Worm (Caenorhabditis elegans) whole organism, L3 larva: ENCODE measurements around the gene F31B9.7.
A peak's percentile ranks its signal among the peaks of the same experiment; 100 is the strongest.

ENCODE experiments used
- R02D3.7 ChIP-seq: fragments of 150-350 bp; optimal IDR thresholded peaks from 2 replicates; lab custom pipeline; 2014; ENCODE audit warnings: missing biosample characterization, missing genetic modification characterization
- ZK546.5 ChIP-seq: sonication (generic microtip); optimal IDR thresholded peaks from 2 replicates; lab custom pipeline; 2017; ENCODE audit warnings: missing biosample characterization, missing genetic modification characterization
- ama-1 ChIP-seq: fragments of 150-350 bp; optimal IDR thresholded peaks from 2 replicates; lab custom pipeline; 2018
- ceh-16 ChIP-seq: sonication (generic microtip); optimal IDR thresholded peaks from 2 replicates; lab custom pipeline; 2017; ENCODE audit warnings: missing biosample characterization, missing genetic modification characterization
- ceh-28 ChIP-seq: fragments of 150-350 bp; optimal IDR thresholded peaks from 2 replicates; lab custom pipeline; 2014; ENCODE audit warnings: missing biosample characterization, missing genetic modification reagents, missing genetic modification characterization
- daf-12 ChIP-seq: fragments of 150-350 bp; optimal IDR thresholded peaks from 2 replicates; lab custom pipeline; 2014; ENCODE audit warnings: missing biosample characterization, missing genetic modification reagents, missing genetic modification characterization
- egl-5 ChIP-seq: fragments of 150-350 bp; optimal IDR thresholded peaks from 2 replicates; lab custom pipeline; 2017; ENCODE audit warnings: missing biosample characterization, missing genetic modification reagents, missing genetic modification characterization, inconsistent platforms
- elt-2 ChIP-seq: sonication (generic microtip); optimal IDR thresholded peaks from 2 replicates; lab custom pipeline; 2016; ENCODE audit warnings: missing genetic modification reagents, mild to moderate bottlenecking, missing genetic modification characterization, missing compliant biosample characterization
- eor-1 ChIP-seq, 2 experiments: fragments of 150-350 bp; optimal IDR thresholded peaks; 2 replicates each; lab custom pipeline; 2014 to 2018; ENCODE audit warnings: missing biosample characterization in 2 of 2, missing genetic modification characterization in 2 of 2
- fkh-10 ChIP-seq: sonication (generic microtip); optimal IDR thresholded peaks from 2 replicates; lab custom pipeline; 2017; ENCODE audit warnings: missing biosample characterization, missing genetic modification reagents, missing genetic modification characterization
- fkh-2 ChIP-seq: fragments of 150-350 bp; optimal IDR thresholded peaks from 2 replicates; lab custom pipeline; 2014; ENCODE audit warnings: missing biosample characterization, missing genetic modification reagents, missing genetic modification characterization
- hmg-11 ChIP-seq: sonication (generic microtip); optimal IDR thresholded peaks from 2 replicates; lab custom pipeline; 2016; ENCODE audit warnings: missing genetic modification characterization, missing compliant biosample characterization
- jun-1 ChIP-seq: fragments of 150-350 bp; optimal IDR thresholded peaks from 2 replicates; lab custom pipeline; 2014; ENCODE audit warnings: missing biosample characterization, missing genetic modification reagents, missing genetic modification characterization
- lin-15B ChIP-seq: fragments of 150-350 bp; optimal IDR thresholded peaks from 2 replicates; lab custom pipeline; 2014; ENCODE audit warnings: missing biosample characterization, missing genetic modification characterization
- lin-39 ChIP-seq: fragments of 150-350 bp; optimal IDR thresholded peaks from 2 replicates; lab custom pipeline; 2018; ENCODE audit warnings: missing biosample characterization, missing genetic modification reagents, missing genetic modification characterization
- lsy-12 ChIP-seq: sonication (generic microtip); optimal IDR thresholded peaks from 2 replicates; lab custom pipeline; 2016; ENCODE audit warnings: mild to moderate bottlenecking, missing genetic modification characterization, missing compliant biosample characterization
- mdl-1 ChIP-seq: fragments of 150-350 bp; optimal IDR thresholded peaks from 2 replicates; lab custom pipeline; 2014; ENCODE audit warnings: missing biosample characterization, missing genetic modification characterization
- mml-1 ChIP-seq: fragments of 150-350 bp; sonication (generic microtip); optimal IDR thresholded peaks from 3 replicates; lab custom pipeline; 2014; ENCODE audit warnings: missing biosample characterization, missing genetic modification characterization
- nfya-1 ChIP-seq: sonication (generic microtip); optimal IDR thresholded peaks from 2 replicates; lab custom pipeline; 2017; ENCODE audit warnings: missing genetic modification characterization, mild to moderate bottlenecking, missing compliant biosample characterization, antibody characterized with exemption, moderate library complexity; ENCODE audit not compliant: insufficient read depth
- nhr-12 ChIP-seq: fragments of 150-350 bp; optimal IDR thresholded peaks from 2 replicates; lab custom pipeline; 2014; ENCODE audit warnings: missing biosample characterization, missing genetic modification characterization
- nhr-237 ChIP-seq: fragments of 150-350 bp; optimal IDR thresholded peaks from 2 replicates; lab custom pipeline; 2014; ENCODE audit warnings: missing biosample characterization, missing genetic modification characterization
- nhr-28 ChIP-seq: fragments of 150-350 bp; optimal IDR thresholded peaks from 2 replicates; lab custom pipeline; 2014; ENCODE audit warnings: missing biosample characterization, missing genetic modification characterization
- nhr-43 ChIP-seq: sonication (generic microtip); optimal IDR thresholded peaks from 2 replicates; lab custom pipeline; 2016; ENCODE audit warnings: mild to moderate bottlenecking, missing genetic modification characterization, missing compliant biosample characterization; ENCODE audit not compliant: poor library complexity, severe bottlenecking
- nhr-67 ChIP-seq: fragments of 150-350 bp; optimal IDR thresholded peaks from 2 replicates; lab custom pipeline; 2014; ENCODE audit warnings: missing biosample characterization, missing genetic modification characterization
- pha-4 ChIP-seq: fragments of 150-350 bp; optimal IDR thresholded peaks from 2 replicates; lab custom pipeline; 2014; ENCODE audit warnings: missing biosample characterization, missing genetic modification reagents, missing genetic modification characterization
- sea-2 ChIP-seq: fragments of 150-350 bp; sonication (generic microtip); optimal IDR thresholded peaks from 4 replicates; lab custom pipeline; 2014; ENCODE audit warnings: missing biosample characterization, missing genetic modification reagents, missing genetic modification characterization
- skn-1 ChIP-seq: fragments of 150-350 bp; optimal IDR thresholded peaks from 2 replicates; lab custom pipeline; 2014; ENCODE audit warnings: missing biosample characterization, missing genetic modification characterization
- snpc-4 ChIP-seq: fragments of 150-350 bp; optimal IDR thresholded peaks from 2 replicates; lab custom pipeline; 2014; ENCODE audit warnings: missing biosample characterization, missing genetic modification characterization
- unc-39 ChIP-seq: sonication (generic microtip); optimal IDR thresholded peaks from 4 replicates; lab custom pipeline; 2017; ENCODE audit warnings: missing biosample characterization, missing genetic modification characterization
- unc-62 ChIP-seq: fragments of 150-350 bp; sonication (generic microtip); optimal IDR thresholded peaks from 4 replicates; lab custom pipeline; 2014; ENCODE audit warnings: missing biosample characterization, missing genetic modification reagents, missing genetic modification characterization
- zag-1 ChIP-seq: fragments of 150-350 bp; optimal IDR thresholded peaks from 2 replicates; lab custom pipeline; 2014; ENCODE audit warnings: missing biosample characterization, missing genetic modification characterization
- ztf-4 ChIP-seq: fragments of 150-350 bp; optimal IDR thresholded peaks from 2 replicates; lab custom pipeline; 2014; ENCODE audit warnings: missing biosample characterization, missing genetic modification characterization

Gene F31B9.7

ce11 chrX:15919372-15919771 lies at the start of gene F31B9.7:
Gene F31B9.7 (plus strand): TSS chrX:15919672.
- TF ChIP-seq lin-39 (tag; lab: Kevin White, UChicago) = no peak
- no peak for TF ChIP-seq daf-12 (tag; lab: Kevin White, UChicago)
- no peak for TF ChIP-seq ztf-4 (tag; lab: Kevin White, UChicago)
- TF ChIP-seq elt-2 (tag; lab: Kevin White, UChicago) = no peak
- TF ChIP-seq nhr-12 = no peak
- no peak for TF ChIP-seq eor-1 (tag; optimal IDR thresholded peaks at IDR 0.05; lab: Kevin White, UChicago)
- no peak for TF ChIP-seq unc-62
- TF ChIP-seq fkh-2 (tag; lab: Kevin White, UChicago) = no peak
- no peak for TF ChIP-seq skn-1
- no peak for TF ChIP-seq egl-5 (tag; lab: Kevin White, UChicago)
- TF ChIP-seq nhr-67 (tag; lab: Kevin White, UChicago) = no peak

ce11 chrX:15876936-15877335 lies 42.5 kb upstream of the F31B9.7 start:
- no peak for TF ChIP-seq elt-2 (tag; lab: Kevin White, UChicago)
- TF ChIP-seq hmg-11 (tag; lab: Kevin White, UChicago) = peak; percentile 5
- peak; percentile 53 for TF ChIP-seq lin-39 (tag; lab: Kevin White, UChicago)
- no peak for TF ChIP-seq ztf-4 (tag; lab: Kevin White, UChicago)
- peak; percentile 41 for TF ChIP-seq lsy-12 (tag; lab: Kevin White, UChicago)

ce11 chrX:15878785-15879184 lies 40.7 kb upstream of the F31B9.7 start, which contains the start of gene gmeb-2:
Gene gmeb-2 (plus strand): TSS chrX:15879085.
- TF ChIP-seq lsy-12 (tag; lab: Kevin White, UChicago) = peak; percentile 17
- TF ChIP-seq egl-5 (tag; lab: Kevin White, UChicago) = no peak
- no peak for TF ChIP-seq nhr-28 (tag; lab: Kevin White, UChicago)
- peak; percentile 4 for TF ChIP-seq pha-4 (tag; lab: Kevin White, UChicago)
- TF ChIP-seq lin-15B (tag; lab: Kevin White, UChicago) = no peak
- TF ChIP-seq, all 47 proteins: peak for 2

- TF ChIP-seq ceh-28 = no peak
- TF ChIP-seq lsy-12 (tag; lab: Kevin White, UChicago) = peak; percentile 49
Observed at ce11 chrX:15881027-15881426, 38.4 kb upstream of the F31B9.7 start.

ce11 chrX:15884478-15884877 lies 35.0 kb upstream of the F31B9.7 start:
- TF ChIP-seq lin-39 (tag; lab: Kevin White, UChicago) (no peak), nfya-1 (tag; lab: Kevin White, UChicago) (no peak), hmg-11 (tag; lab: Kevin White, UChicago) (no peak), daf-12 (tag; lab: Kevin White, UChicago) (no peak), mml-1 (tag; lab: Kevin White, UChicago) (no peak), skn-1 (no peak), ama-1 (lab: Kevin White, UChicago) (no peak)

ce11 chrX:15887495-15887894 lies 32.0 kb upstream of the F31B9.7 start, which contains the start of gene F53H4.3:
Gene F53H4.3 (minus strand): TSS chrX:15887595.
- TF ChIP-seq nhr-237 (tag; lab: Kevin White, UChicago) = no peak

ce11 chrX:15887989-15888388 lies 31.5 kb upstream of the F31B9.7 start:
- TF ChIP-seq ztf-4 (tag; lab: Kevin White, UChicago) (no peak), skn-1 (no peak)
- TF ChIP-seq, all 47 proteins: peak for 0

ce11 chrX:15892525-15892924 lies 26.9 kb upstream of the F31B9.7 start:
- TF ChIP-seq jun-1 (no peak), zag-1 (tag; lab: Kevin White, UChicago) (no peak), snpc-4 (tag; lab: Kevin White, UChicago) (peak; percentile 30)

ce11 chrX:15901214-15901613 lies 18.3 kb upstream of the F31B9.7 start:
- TF ChIP-seq egl-5 (tag; lab: Kevin White, UChicago) (no peak), unc-39 (tag; lab: Kevin White, UChicago) (no peak), ceh-16 (no peak), sea-2 (GFP tag; lab: Kevin White, UChicago) (no peak), nhr-12 (no peak), eor-1 (tag; optimal IDR thresholded peaks at IDR 0.05; lab: Kevin White, UChicago) (no peak), nhr-43 (tag; lab: Kevin White, UChicago) (no peak), pha-4 (tag; lab: Kevin White, UChicago) (no peak), snpc-4 (tag; lab: Kevin White, UChicago) (no peak), nfya-1 (tag; lab: Kevin White, UChicago) (no peak), unc-62 (no peak), zag-1 (tag; lab: Kevin White, UChicago) (no peak), R02D3.7 (tag; lab: Kevin White, UChicago) (no peak), fkh-10 (GFP tag; lab: Kevin White, UChicago) (no peak), nhr-237 (tag; lab: Kevin White, UChicago) (no peak), mdl-1 (tag; lab: Kevin White, UChicago) (no peak), ZK546.5 (tag; lab: Kevin White, UChicago) (no peak)
